Fruit fly (Drosophila melanogaster) whole organism, embryonic: ENCODE results near the gene CG32681.
A peak's percentile ranks its signal among the peaks of the same experiment; 100 is the strongest.

Experiments used
- ATbp ChIP-seq: fragments of 200-800 bp; sonication (Bioruptor generic); optimal IDR thresholded peaks from 2 replicates; lab custom pipeline; 2017; ENCODE audit warnings: missing biosample characterization, mild to moderate bottlenecking, missing genetic modification characterization, missing genetic modification reagents
- Ada2b ChIP-seq: fragments of 200-800 bp; sonication (Bioruptor generic); IDR thresholded peaks from 2 replicates; pipeline ENCODE4 v1.3.6; 2022; ENCODE audit warnings: missing biosample characterization, missing genetic modification characterization
- Adf1 ChIP-seq: fragments of 200-800 bp; sonication (Bioruptor generic); IDR thresholded peaks from 2 replicates; pipeline ENCODE4 v1.3.6; 2022; ENCODE audit warnings: missing biosample characterization, missing genetic modification characterization
- Asciz ChIP-seq: fragments of 200-800 bp; sonication (Bioruptor generic); optimal IDR thresholded peaks from 2 replicates; lab custom pipeline; 2017; ENCODE audit warnings: missing biosample characterization, mild to moderate bottlenecking, missing genetic modification characterization, missing genetic modification reagents
- C15 ChIP-seq: fragments of 200-800 bp; sonication (Bioruptor generic); IDR thresholded peaks from 3 replicates; pipeline ENCODE4 v1.3.6; 2022; ENCODE audit warnings: missing biosample characterization, missing genetic modification characterization
- CG10267 ChIP-seq: fragments of 200-800 bp; sonication (Bioruptor generic); optimal IDR thresholded peaks from 2 replicates; lab custom pipeline; 2018; ENCODE audit warnings: missing biosample characterization, mild to moderate bottlenecking, missing genetic modification characterization, moderate library complexity
- CG11247 ChIP-seq: fragments of 200-800 bp; sonication (Bioruptor generic); IDR thresholded peaks from 2 replicates; pipeline ENCODE4 v1.3.6; 2022; ENCODE audit warnings: missing biosample characterization, missing genetic modification characterization
- CG12104 ChIP-seq: fragments of 200-800 bp; sonication (Bioruptor generic); optimal IDR thresholded peaks from 3 replicates; lab custom pipeline; 2016; ENCODE audit warnings: missing biosample characterization, missing genetic modification characterization
- CG13287 ChIP-seq: fragments of 200-800 bp; sonication (Bioruptor generic); IDR thresholded peaks from 2 replicates; pipeline ENCODE4 v1.3.6; 2022; ENCODE audit warnings: missing biosample characterization, missing genetic modification characterization; ENCODE audit not compliant: partially characterized antibody
- CG15269 ChIP-seq: fragments of 200-800 bp; sonication (Bioruptor generic); optimal IDR thresholded peaks from 2 replicates; lab custom pipeline; 2018; ENCODE audit warnings: missing biosample characterization, mild to moderate bottlenecking, missing genetic modification characterization, moderate library complexity
- CG16815 ChIP-seq: fragments of 200-800 bp; sonication (Bioruptor generic); optimal IDR thresholded peaks from 3 replicates; lab custom pipeline; 2017; ENCODE audit warnings: missing biosample characterization, mild to moderate bottlenecking, missing genetic modification characterization
- CG17186 ChIP-seq: fragments of 200-800 bp; sonication (Bioruptor generic); optimal IDR thresholded peaks from 3 replicates; lab custom pipeline; 2017; ENCODE audit warnings: missing biosample characterization, missing genetic modification reagents, missing genetic modification characterization
- CG1792 ChIP-seq: fragments of 200-800 bp; sonication (Bioruptor generic); optimal IDR thresholded peaks from 2 replicates; lab custom pipeline; 2016; ENCODE audit warnings: missing biosample characterization, missing genetic modification characterization
- CG18476 ChIP-seq: fragments of 200-800 bp; sonication (Bioruptor generic); optimal IDR thresholded peaks from 2 replicates; lab custom pipeline; 2016; ENCODE audit warnings: missing biosample characterization, mild to moderate bottlenecking, missing genetic modification characterization
- CG2889 ChIP-seq: fragments of 200-800 bp; sonication (Bioruptor generic); IDR thresholded peaks from 3 replicates; pipeline ENCODE4 v1.3.6; 2022; ENCODE audit warnings: missing biosample characterization, missing genetic modification characterization
- CG3065 ChIP-seq: fragments of 200-800 bp; sonication (Bioruptor generic); optimal IDR thresholded peaks from 2 replicates; lab custom pipeline; 2016; ENCODE audit warnings: missing biosample characterization, missing genetic modification characterization
- CG31441 ChIP-seq: fragments of 200-800 bp; sonication (Bioruptor generic); IDR thresholded peaks from 2 replicates; pipeline ENCODE4 v1.3.6; 2022; ENCODE audit warnings: missing biosample characterization, missing genetic modification characterization
- CG3726 ChIP-seq: fragments of 200-800 bp; sonication (Bioruptor generic); IDR thresholded peaks from 3 replicates; pipeline ENCODE4, ENCODE4 v1.3.6; 2022; ENCODE audit warnings: missing biosample characterization, missing genetic modification characterization
- CG7928 ChIP-seq: fragments of 200-800 bp; sonication (Bioruptor generic); optimal IDR thresholded peaks from 2 replicates; lab custom pipeline; 2017; ENCODE audit warnings: missing biosample characterization, mild to moderate bottlenecking, missing genetic modification characterization
- CG8478 ChIP-seq: fragments of >200 bp; optimal IDR thresholded peaks from 2 replicates; lab custom pipeline; 2018
- CG8944 ChIP-seq: fragments of 200-800 bp; sonication (Bioruptor generic); optimal IDR thresholded peaks from 3 replicates; lab custom pipeline; 2016; ENCODE audit warnings: missing biosample characterization, missing genetic modification characterization
- CG9876 ChIP-seq: fragments of 200-800 bp; sonication (Bioruptor generic); optimal IDR thresholded peaks from 2 replicates; lab custom pipeline; 2016; ENCODE audit warnings: missing biosample characterization, missing genetic modification characterization
- Dad ChIP-seq: fragments of 200-800 bp; sonication (Bioruptor generic); optimal IDR thresholded peaks from 3 replicates; lab custom pipeline; 2016; ENCODE audit warnings: missing biosample characterization, missing genetic modification characterization
- Dfd ChIP-seq, 2 experiments: fragments of >200 bp; optimal IDR thresholded peaks; 2 replicates each; lab custom pipeline; 2017; ENCODE audit warnings: missing biosample characterization in 2 of 2, missing genetic modification characterization in 2 of 2
- Dp ChIP-seq: fragments of 200-800 bp; sonication (Bioruptor generic); optimal IDR thresholded peaks from 2 replicates; lab custom pipeline; 2018; ENCODE audit warnings: missing biosample characterization, mild to moderate bottlenecking, missing genetic modification characterization, moderate library complexity
- Ets65A ChIP-seq: fragments of 200-800 bp; sonication (Bioruptor generic); peaks from one replicate; lab custom pipeline; 2016; ENCODE audit warnings: missing biosample characterization, missing genetic modification characterization
- Jarid2 ChIP-seq: fragments of 200-800 bp; sonication (Bioruptor generic); optimal IDR thresholded peaks from 3 replicates; lab custom pipeline; 2017; ENCODE audit warnings: mild to moderate bottlenecking, missing biosample characterization, missing genetic modification reagents, missing genetic modification characterization
- Mes4 ChIP-seq: fragments of 200-800 bp; sonication (Bioruptor generic); optimal IDR thresholded peaks from 2 replicates; lab custom pipeline; 2016; ENCODE audit warnings: missing biosample characterization, missing genetic modification characterization
- Mrtf ChIP-seq: fragments of 200-800 bp; sonication (Bioruptor generic); IDR thresholded peaks from 3 replicates; pipeline ENCODE4 v1.3.6; 2022; ENCODE audit warnings: missing biosample characterization, missing genetic modification characterization
- Ptx1 ChIP-seq: fragments of 200-800 bp; sonication (Bioruptor generic); IDR thresholded peaks from 2 replicates; pipeline ENCODE4 v1.3.6; 2022; ENCODE audit warnings: missing biosample characterization, missing genetic modification characterization
- Rx ChIP-seq: fragments of 200-800 bp; sonication (Bioruptor generic); IDR thresholded peaks from 2 replicates; pipeline ENCODE4 v1.3.6; 2022; ENCODE audit warnings: missing biosample characterization, missing genetic modification characterization
- Tbp ChIP-seq: fragments of >200 bp; optimal IDR thresholded peaks from 2 replicates; lab custom pipeline; 2018; ENCODE audit warnings: missing biosample characterization, missing genetic modification characterization
- amos ChIP-seq: fragments of 200-800 bp; sonication (Bioruptor generic); IDR thresholded peaks from 2 replicates; pipeline ENCODE4 v1.3.6; 2022; ENCODE audit warnings: missing biosample characterization, missing genetic modification characterization; ENCODE audit not compliant: partially characterized antibody
- bowl ChIP-seq: fragments of 200-800 bp; sonication (Bioruptor generic); IDR thresholded peaks from 2 replicates; pipeline ENCODE4 v1.3.6; 2022; ENCODE audit warnings: missing biosample characterization, missing genetic modification characterization
- dati ChIP-seq: fragments of 200-800 bp; sonication (Bioruptor generic); IDR thresholded peaks from 2 replicates; pipeline ENCODE4 v1.3.6; 2022; ENCODE audit warnings: missing biosample characterization, missing genetic modification characterization
- dm ChIP-seq: fragments of 200-800 bp; sonication (Bioruptor generic); optimal IDR thresholded peaks from 3 replicates; lab custom pipeline; 2016; ENCODE audit warnings: missing biosample characterization, missing genetic modification characterization
- ewg ChIP-seq: fragments of 200-800 bp; sonication (Bioruptor generic); optimal IDR thresholded peaks from 3 replicates; lab custom pipeline; 2017; ENCODE audit warnings: mild to moderate bottlenecking, missing biosample characterization, missing genetic modification reagents, missing genetic modification characterization
- gro ChIP-seq: fragments of 200-800 bp; sonication (Bioruptor generic); optimal IDR thresholded peaks from 2 replicates; lab custom pipeline; 2016; ENCODE audit warnings: missing biosample characterization, missing genetic modification characterization
- gt ChIP-seq: fragments of 200-800 bp; sonication (Bioruptor generic); IDR thresholded peaks from 2 replicates; pipeline ENCODE4 v1.3.6; 2022; ENCODE audit warnings: missing biosample characterization, missing genetic modification characterization
- her ChIP-seq: fragments of 200-800 bp; sonication (Bioruptor generic); optimal IDR thresholded peaks from 2 replicates; lab custom pipeline; 2016; ENCODE audit warnings: missing biosample characterization, missing genetic modification characterization
- lab ChIP-seq: fragments of 200-800 bp; sonication (Bioruptor generic); optimal IDR thresholded peaks from 3 replicates; lab custom pipeline; 2017; ENCODE audit warnings: missing biosample characterization, missing genetic modification characterization, mild to moderate bottlenecking, moderate library complexity, missing genetic modification reagents
- lilli ChIP-seq: fragments of 200-800 bp; sonication (Bioruptor generic); optimal IDR thresholded peaks from 3 replicates; lab custom pipeline; 2016; ENCODE audit warnings: missing biosample characterization, missing genetic modification characterization
- repo ChIP-seq: fragments of 200-800 bp; sonication (Bioruptor generic); optimal IDR thresholded peaks from 2 replicates; lab custom pipeline; 2016; ENCODE audit warnings: missing biosample characterization, missing genetic modification characterization
- ro ChIP-seq: fragments of 200-800 bp; sonication (Bioruptor generic); IDR thresholded peaks from 2 replicates; pipeline ENCODE4 v1.3.6; 2022; ENCODE audit warnings: missing biosample characterization, missing genetic modification characterization
- sim ChIP-seq: fragments of 200-800 bp; sonication (Bioruptor generic); IDR thresholded peaks from 2 replicates; pipeline ENCODE4 v1.3.6; 2022; ENCODE audit warnings: missing biosample characterization, missing genetic modification characterization
- sima ChIP-seq: fragments of 200-800 bp; sonication (Bioruptor generic); optimal IDR thresholded peaks from 2 replicates; lab custom pipeline; 2016; ENCODE audit warnings: missing biosample characterization, missing genetic modification characterization
- sisA ChIP-seq: fragments of 200-800 bp; sonication (Bioruptor generic); IDR thresholded peaks from 2 replicates; pipeline ENCODE4 v1.3.6; 2022; ENCODE audit warnings: missing biosample characterization, missing genetic modification characterization
- tap ChIP-seq: fragments of 200-800 bp; optimal IDR thresholded peaks from 3 replicates; lab custom pipeline; 2019; ENCODE audit warnings: missing biosample characterization, mild to moderate bottlenecking, missing genetic modification characterization, moderate library complexity
- tgo ChIP-seq: fragments of 200-800 bp; sonication (Bioruptor generic); IDR thresholded peaks from 3 replicates; pipeline ENCODE4 v1.3.6; 2022; ENCODE audit warnings: missing biosample characterization, missing genetic modification characterization
- tin ChIP-seq: fragments of 200-800 bp; sonication (Bioruptor generic); optimal IDR thresholded peaks from 3 replicates; lab custom pipeline; 2016; ENCODE audit warnings: missing biosample characterization, missing genetic modification characterization
- twi ChIP-seq: fragments of 200-800 bp; optimal IDR thresholded peaks from 2 replicates; lab custom pipeline; 2019; ENCODE audit warnings: missing biosample characterization, mild to moderate bottlenecking, missing genetic modification characterization, moderate library complexity
- vnd ChIP-seq: fragments of 200-800 bp; sonication (Bioruptor generic); IDR thresholded peaks from 3 replicates; pipeline ENCODE4 v1.3.6; 2022; ENCODE audit warnings: missing biosample characterization, missing genetic modification characterization; ENCODE audit not compliant: partially characterized antibody

Gene CG32681

DNA sequence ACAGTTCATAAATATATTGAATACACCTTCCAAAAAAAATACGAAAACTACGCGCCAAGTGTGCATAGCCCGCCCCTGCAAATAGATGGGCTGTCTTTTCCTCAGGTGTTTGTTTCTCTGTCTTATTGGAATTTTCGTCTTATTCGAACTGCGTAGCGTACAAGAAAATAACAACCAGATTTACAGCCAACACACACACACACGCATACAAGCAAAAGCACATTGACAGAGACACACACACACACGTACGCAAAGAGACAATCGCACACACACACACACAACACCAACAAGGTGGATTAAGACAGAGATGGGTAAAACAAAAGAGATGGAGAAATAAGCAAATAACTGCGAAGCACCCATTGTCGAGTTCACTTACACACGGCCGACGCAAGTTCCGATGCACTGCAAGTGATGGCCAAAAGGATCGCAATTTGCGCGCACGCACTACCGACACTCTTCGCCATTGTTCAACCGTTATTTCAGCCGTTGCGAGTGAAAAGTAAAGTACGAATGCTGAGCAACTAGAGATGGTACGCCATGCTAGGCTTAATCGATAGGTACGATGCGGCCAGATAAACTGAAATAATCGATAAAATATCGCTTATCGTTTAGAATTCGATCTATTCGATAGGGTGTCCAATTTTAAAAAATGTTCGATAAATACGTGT is 15.3 kb downstream of the CG32681 start (continued):
- TF ChIP-seq CG8478 (peak; percentile 94), Dad (GFP tag; lab: Kevin White, UChicago) (no peak), C15 (GFP tag; lab: Robert Waterston, UW) (no peak), Mrtf (GFP tag; lab: Robert Waterston, UW) (no peak), sisA (no peak), lab (GFP tag; lab: Kevin White, UChicago) (peak; percentile 14), gro (GFP tag; lab: Kevin White, UChicago) (peak; percentile 33), CG3065 (GFP tag; lab: Kevin White, UChicago) (no peak), CG18476 (no peak), Dp (peak; percentile 68), CG11247 (GFP tag; lab: Robert Waterston, UW) (no peak), ewg (GFP tag; lab: Kevin White, UChicago) (peak; percentile 12), Rx (GFP tag; lab: Robert Waterston, UW) (no peak), vnd (GFP tag; lab: Robert Waterston, UW) (peak; percentile 93), CG10267 (tag; lab: Kevin White, UChicago) (no peak), CG1792 (no peak), Jarid2 (GFP tag; lab: Kevin White, UChicago) (peak; percentile 37), CG12104 (GFP tag; lab: Kevin White, UChicago) (no peak), CG15269 (tag; lab: Kevin White, UChicago) (no peak), Tbp (GFP tag; lab: Kevin White, UChicago) (no peak), CG9876 (no peak), Ada2b (GFP tag; lab: Robert Waterston, UW) (no peak), gt (GFP tag; lab: Robert Waterston, UW) (no peak), Adf1 (no peak), Dfd (GFP tag; optimal IDR thresholded peaks at IDR 0.05; lab: Kevin White, UChicago) (no peak), CG31441 (GFP tag; lab: Robert Waterston, UW) (no peak), sim (GFP tag; lab: Robert Waterston, UW) (no peak), CG8944 (GFP tag; lab: Kevin White, UChicago) (no peak), CG17186 (no peak), lilli (GFP tag; lab: Kevin White, UChicago) (peak; percentile 13), Ptx1 (GFP tag; lab: Robert Waterston, UW) (0 out of 2 replicates have a peak, but pooled peaks have one; percentile 11), amos (GFP tag; lab: Robert Waterston, UW) (peak; percentile 90), sima (no peak), tin (GFP tag; lab: Kevin White, UChicago) (peak; percentile 2), CG13287 (GFP tag; lab: Robert Waterston, UW) (peak; percentile 91), CG16815 (no peak), repo (GFP tag; lab: Kevin White, UChicago) (no peak)

- peak; percentile 30 for TF ChIP-seq ATbp
- TF ChIP-seq CG7928 (GFP tag; lab: Kevin White, UChicago), result no peak
- TF ChIP-seq twi (tag; lab: Kevin White, UChicago), result no peak
- TF ChIP-seq dm (GFP tag; lab: Kevin White, UChicago), result no peak
- TF ChIP-seq ro, result no peak
- no peak for TF ChIP-seq bowl
- 0 out of 3 replicates have a peak, but pooled peaks have one; percentile 27 for TF ChIP-seq CG2889 (GFP tag; lab: Robert Waterston, UW)
- TF ChIP-seq Mes4 (GFP tag; lab: Kevin White, UChicago), result no peak
- TF ChIP-seq Ets65A (GFP tag; lab: Kevin White, UChicago), result peak; percentile 43
- no peak for TF ChIP-seq dati (GFP tag; lab: Robert Waterston, UW)
- no peak for TF ChIP-seq CG3726 (GFP tag; lab: Robert Waterston, UW)
- TF ChIP-seq Asciz (GFP tag; lab: Kevin White, UChicago), result peak; percentile 6
- no peak for TF ChIP-seq tgo (GFP tag; lab: Robert Waterston, UW)
- no peak for TF ChIP-seq tap
- TF ChIP-seq CG8478, result no peak
- no peak for TF ChIP-seq CG9876
- no peak for TF ChIP-seq her (GFP tag; lab: Kevin White, UChicago)
Observed at dm6 chrX:10364556-10365227, 16.5 kb downstream of the CG32681 start.
